Worm (Caenorhabditis elegans) whole organism, L4 larva: ENCODE data around the gene srz-11.

Experiments used
- F49E8.2 ChIP-seq: sonication (generic microtip); optimal IDR thresholded peaks from 2 replicates; lab custom pipeline; 2016; ENCODE audit warnings: missing compliant biosample characterization, mild to moderate bottlenecking, missing genetic modification characterization, borderline replicate concordance
- lin-13 ChIP-seq: fragments of 150-350 bp; optimal IDR thresholded peaks from 2 replicates; lab custom pipeline; 2014; ENCODE audit warnings: missing biosample characterization, missing genetic modification reagents, missing genetic modification characterization
- lir-3 ChIP-seq: sonication (generic microtip); optimal IDR thresholded peaks from 2 replicates; lab custom pipeline; 2016; ENCODE audit warnings: mild to moderate bottlenecking, missing genetic modification characterization, missing compliant biosample characterization
- lsy-2 ChIP-seq, 2 experiments: fragments of 150-350 bp in 1 of 2; sonication (generic microtip) in 1 of 2; optimal IDR thresholded peaks; 2 replicates each; lab custom pipeline; 2014 to 2017; ENCODE audit warnings: missing biosample characterization in 2 of 2, missing genetic modification characterization in 2 of 2
- mxl-3 ChIP-seq: fragments of 200-800 bp; sonication (Bioruptor generic); optimal IDR thresholded peaks from 2 replicates; lab custom pipeline; 2018; ENCODE audit warnings: mild to moderate bottlenecking, missing genetic modification characterization, missing compliant biosample characterization
- pha-4 ChIP-seq, 2 experiments: fragments of 150-350 bp in 1 of 2; fragments of 200-800 bp in 1 of 2; sonication (Bioruptor generic) in 1 of 2; IDR thresholded peaks in 1 of 2; optimal IDR thresholded peaks in 1 of 2; 2 replicates each; pipeline versions ENCODE4 v1.3.6 to Lab custom; 2014 to 2022; ENCODE audit warnings: missing genetic modification characterization in 2 of 2, missing genetic modification reagents in 2 of 2, missing biosample characterization in 1 of 2, missing compliant biosample characterization in 1 of 2
- unc-62 ChIP-seq, 3 experiments: fragments of 150-350 bp in 1 of 3; sonication (generic microtip); optimal IDR thresholded peaks in 2 of 3; peaks in 1 of 3; 1 replicate in 1 of 3; 2 replicates in 2 of 3; lab custom pipeline; 2014 to 2017; ENCODE audit warnings: missing biosample characterization in 3 of 3, missing genetic modification characterization in 3 of 3, missing genetic modification reagents in 3 of 3, missing genotype in 1 of 3

DNA sequence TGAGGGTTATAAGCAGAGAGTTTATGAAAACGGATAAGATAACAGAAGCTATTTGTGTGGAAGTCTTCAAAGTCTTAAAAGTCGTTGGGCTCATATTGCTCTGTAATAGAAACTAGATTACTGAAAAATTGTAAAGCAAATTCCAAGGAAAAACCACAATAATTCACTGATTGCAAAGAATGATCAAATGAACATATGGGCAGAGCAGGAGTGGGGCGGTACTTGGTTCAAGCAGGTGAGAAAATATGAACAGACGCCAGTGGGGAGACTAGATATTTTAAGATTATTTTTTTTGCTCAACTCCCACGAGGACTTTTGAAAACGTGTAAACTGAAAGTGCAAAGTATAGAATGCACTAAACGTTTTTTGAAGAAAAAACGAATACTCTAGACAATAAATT lies 30.5 kb upstream of the srz-11 start, which contains the start of gene str-171:
- no peak for TF ChIP-seq F49E8.2 (tag; lab: Kevin White, UChicago)
- no peak for TF ChIP-seq unc-62 (GFP tag; optimal IDR thresholded peaks at IDR 0.05 in 1 of 2; lab: Kevin White, UChicago)
- TF ChIP-seq unc-62 (tag; optimal IDR thresholded peaks at IDR 0.05; lab: Kevin White, UChicago) = no peak
- TF ChIP-seq lin-13 (GFP tag; lab: Kevin White, UChicago) = no peak
- no peak for TF ChIP-seq pha-4 (GFP tag; IDR thresholded peaks at IDR 0.05; lab: Robert Waterston, UW)
- no peak for TF ChIP-seq pha-4 (tag; optimal IDR thresholded peaks at IDR 0.05; lab: Kevin White, UChicago)
- TF ChIP-seq lir-3 (tag; lab: Kevin White, UChicago) = no peak
- no peak for TF ChIP-seq lsy-2 (tag; optimal IDR thresholded peaks at IDR 0.05; lab: Kevin White, UChicago)
- TF ChIP-seq mxl-3 (GFP tag; lab: Kevin White, UChicago) = no peak
